ENCODE assay signal across 6 worm cellular contexts in the genomic region with DNA sequence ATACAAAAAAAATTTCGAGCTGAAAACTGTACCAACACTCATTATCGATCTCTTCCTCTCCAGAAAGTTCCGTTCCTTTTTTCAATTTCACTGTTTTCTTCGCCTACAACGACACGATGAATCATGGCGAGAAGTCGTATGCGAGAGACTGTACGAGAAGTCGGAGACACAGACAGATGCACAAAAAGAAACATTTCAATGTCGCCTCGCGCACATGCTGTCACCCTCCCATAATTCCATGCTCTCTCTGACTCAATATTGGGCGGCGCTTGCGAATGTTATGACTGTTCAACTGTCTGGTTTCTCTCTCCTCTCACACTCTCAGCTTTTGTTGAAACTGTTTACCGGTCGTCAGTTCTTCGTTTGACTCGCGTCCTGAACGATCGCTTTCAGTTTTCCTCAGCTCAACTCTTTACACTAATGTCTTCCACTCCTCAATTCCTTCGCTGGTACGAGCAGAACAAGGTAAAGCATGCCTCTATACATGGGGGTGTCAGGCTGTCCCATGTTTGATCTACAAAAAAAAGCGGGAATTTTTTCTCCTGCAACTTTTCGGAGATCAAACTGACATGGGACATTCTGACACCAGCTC.
TF ChIP-seq lines count a peak whose summit lies in the region.

No protein-coding gene starts in this region.

TF ChIP-seq in whole organism, L1 larva, 84 proteins besides CTCF, POLR2A, EP300 and RAD21 (continues in another document):
- TF ChIP-seq lin-35 (GFP tag; optimal IDR thresholded peaks at IDR 0.05; lab: Kevin White, UChicago), result peak; percentile 9 to 27
- peak; percentile 3 for TF ChIP-seq snu-23 (GFP tag; optimal IDR thresholded peaks at IDR 0.05; lab: Kevin White, UChicago)
- TF ChIP-seq dpl-1 (GFP tag; optimal IDR thresholded peaks at IDR 0.05; lab: Kevin White, UChicago), result peak in 1 of 3 experiments; percentile 28
- TF ChIP-seq elt-3 (tag; optimal IDR thresholded peaks at IDR 0.05; lab: Kevin White, UChicago), result no peak
- peak; percentile 26 to 49 for TF ChIP-seq efl-1 (optimal IDR thresholded peaks at IDR 0.05; lab: Kevin White, UChicago)
- TF ChIP-seq efl-1 (GFP tag; optimal IDR thresholded peaks at IDR 0.05 in 1 of 2; lab: Kevin White, UChicago), result peak; percentile 6 to 93
- TF ChIP-seq lin-14 (GFP tag; optimal IDR thresholded peaks at IDR 0.05; lab: Kevin White, UChicago), result peak; percentile 37
- peak; percentile 1 for TF ChIP-seq nhr-71 (tag; optimal IDR thresholded peaks at IDR 0.05; lab: Kevin White, UChicago)
- no peak for TF ChIP-seq mab-9 (GFP tag; IDR thresholded peaks at IDR 0.05; lab: Robert Waterston, UW)
- no peak for TF ChIP-seq aly-2 (tag; optimal IDR thresholded peaks at IDR 0.05; lab: Kevin White, UChicago)
- peak; percentile 8 for TF ChIP-seq rnt-1 (tag; optimal IDR thresholded peaks at IDR 0.05; lab: Kevin White, UChicago)
- no peak; the same call in 1 of the 2 replicates for TF ChIP-seq nhr-19 (GFP tag; conservative IDR thresholded peaks at IDR 0.05; lab: Robert Waterston, UW)
- TF ChIP-seq lin-39 (tag; optimal IDR thresholded peaks at IDR 0.05; lab: Kevin White, UChicago), result no peak
- TF ChIP-seq swsn-7 (tag; optimal IDR thresholded peaks at IDR 0.05; lab: Kevin White, UChicago), result peak; percentile 18

TF ChIP-seq in whole organism, L2 larva, 48 proteins besides CTCF, POLR2A, EP300 and RAD21:
- TF ChIP-seq C34F6.9 (tag; optimal IDR thresholded peaks at IDR 0.05; lab: Kevin White, UChicago), result peak; percentile 28
- TF ChIP-seq F13H6.1 (tag; optimal IDR thresholded peaks at IDR 0.05; lab: Kevin White, UChicago), result peak; percentile 22
- peak; percentile 69 for TF ChIP-seq fos-1 (tag; optimal IDR thresholded peaks at IDR 0.05; lab: Kevin White, UChicago)
- TF ChIP-seq lsy-2 (tag; optimal IDR thresholded peaks at IDR 0.05; lab: Kevin White, UChicago), result peak in 1 of 2 experiments; percentile 23
- peak; percentile 35 for TF ChIP-seq unc-55 (GFP tag; optimal IDR thresholded peaks at IDR 0.05; lab: Kevin White, UChicago)
- peak; percentile 13 for TF ChIP-seq sem-4 (tag; optimal IDR thresholded peaks at IDR 0.05; lab: Kevin White, UChicago)
- TF ChIP-seq unc-39 (tag; optimal IDR thresholded peaks at IDR 0.05; lab: Kevin White, UChicago), result no peak
- no peak for TF ChIP-seq ceh-16 (tag; optimal IDR thresholded peaks at IDR 0.05; lab: Kevin White, UChicago)
- TF ChIP-seq nhr-129 (tag; optimal IDR thresholded peaks at IDR 0.05; lab: Kevin White, UChicago), result peak; percentile 64
- TF ChIP-seq nhr-11 (tag; optimal IDR thresholded peaks at IDR 0.05; lab: Kevin White, UChicago), result no peak
- no peak for TF ChIP-seq crh-2 (tag; optimal IDR thresholded peaks at IDR 0.05; lab: Kevin White, UChicago)
TF ChIP-seq in whole organism, L2 larva: peak in this region for 7.

TF ChIP-seq in whole organism, L3 larva, 47 proteins besides CTCF, POLR2A, EP300 and RAD21:
- peak; percentile 29 for TF ChIP-seq hmg-11 (tag; optimal IDR thresholded peaks at IDR 0.05; lab: Kevin White, UChicago)
- no peak for TF ChIP-seq lsy-12 (tag; optimal IDR thresholded peaks at IDR 0.05; lab: Kevin White, UChicago)
- TF ChIP-seq nhr-23 (tag; optimal IDR thresholded peaks at IDR 0.05; lab: Kevin White, UChicago), result peak; percentile 2
- TF ChIP-seq ztf-4 (tag; optimal IDR thresholded peaks at IDR 0.05; lab: Kevin White, UChicago), result no peak
- peak; percentile 32 for TF ChIP-seq lin-39 (tag; optimal IDR thresholded peaks at IDR 0.05; lab: Kevin White, UChicago)
- peak; percentile 75 for TF ChIP-seq pha-4 (tag; optimal IDR thresholded peaks at IDR 0.05; lab: Kevin White, UChicago)
- peak; percentile 41 for TF ChIP-seq nhr-25 (tag; optimal IDR thresholded peaks at IDR 0.05; lab: Kevin White, UChicago)
- peak; percentile 33 for TF ChIP-seq nfya-1 (tag; optimal IDR thresholded peaks at IDR 0.05; lab: Kevin White, UChicago; ENCODE audit: insufficient read depth)

TF ChIP-seq in whole organism, L4 larva, 104 proteins besides CTCF, POLR2A, EP300 and RAD21:
- TF ChIP-seq mdl-1 (tag; optimal IDR thresholded peaks at IDR 0.05; lab: Kevin White, UChicago) (peak in 1 of 2 experiments; percentile 64), unc-62 (GFP tag; optimal IDR thresholded peaks at IDR 0.05 in 1 of 2; lab: Kevin White, UChicago) (peak in 1 of 2 experiments; percentile 86), unc-62 (tag; optimal IDR thresholded peaks at IDR 0.05; lab: Kevin White, UChicago) (no peak), hmg-1.1 (GFP tag; IDR thresholded peaks at IDR 0.05; lab: Robert Waterston, UW) (0 out of 2 replicates have a peak, but pooled peaks have one; percentile 45), lsy-2 (tag; optimal IDR thresholded peaks at IDR 0.05; lab: Kevin White, UChicago) (peak in 1 of 2 experiments; percentile 56), hlh-30 (tag; optimal IDR thresholded peaks at IDR 0.05; lab: Kevin White, UChicago; ENCODE audit: insufficient read depth) (peak; percentile 24), tra-1 (GFP tag; IDR thresholded peaks at IDR 0.05; lab: Robert Waterston, UW) (no peak), nhr-6 (tag; optimal IDR thresholded peaks at IDR 0.05; lab: Kevin White, UChicago) (peak; percentile 63), hlh-11 (tag; optimal IDR thresholded peaks at IDR 0.05; lab: Kevin White, UChicago) (peak; percentile 46), nhr-28 (tag; optimal IDR thresholded peaks at IDR 0.05; lab: Kevin White, UChicago) (no peak), nhr-48 (tag; optimal IDR thresholded peaks at IDR 0.05; lab: Kevin White, UChicago) (no peak), mep-1 (tag; optimal IDR thresholded peaks at IDR 0.05; lab: Kevin White, UChicago) (peak; percentile 64), rbr-2 (tag; optimal IDR thresholded peaks at IDR 0.05; lab: Kevin White, UChicago) (peak; percentile 9), dve-1 (tag; optimal IDR thresholded peaks at IDR 0.05; lab: Kevin White, UChicago; ENCODE audit: insufficient read depth) (peak; percentile 14), dpl-1 (GFP tag; optimal IDR thresholded peaks at IDR 0.05; lab: Kevin White, UChicago) (no peak), lin-38 (GFP tag; IDR thresholded peaks at IDR 0.05; lab: Robert Waterston, UW) (no peak), aha-1 (tag; lab: Kevin White, UChicago) (peak; percentile 75)

TF ChIP-seq in whole organism, mixed stage, embryonic, 35 proteins besides CTCF, POLR2A, EP300 and RAD21:
- peak; percentile 9 for TF ChIP-seq ces-1 (GFP tag; optimal IDR thresholded peaks at IDR 0.05; lab: Kevin White, UChicago)
- TF ChIP-seq sptf-1 (tag; optimal IDR thresholded peaks at IDR 0.05; lab: Kevin White, UChicago), result no peak
- TF ChIP-seq pha-4 (tag; optimal IDR thresholded peaks at IDR 0.05; lab: Kevin White, UChicago), result peak; percentile 51

TF ChIP-seq in whole organism, young adult, 124 proteins besides CTCF, POLR2A, EP300 and RAD21:
- TF ChIP-seq F39B2.1 (GFP tag; IDR thresholded peaks at IDR 0.05; lab: Robert Waterston, UW) (no peak), unc-62 (GFP tag; optimal IDR thresholded peaks at IDR 0.05; lab: Kevin White, UChicago) (no peak), zfh-2 (GFP tag; conservative IDR thresholded peaks at IDR 0.05; lab: Robert Waterston, UW) (peak; percentile 47; the same call in 1 of the 2 replicates), ceh-58 (GFP tag; IDR thresholded peaks at IDR 0.05; lab: Robert Waterston, UW) (no peak), Y79H2A.3 (GFP tag; conservative IDR thresholded peaks at IDR 0.05; lab: Robert Waterston, UW) (no peak), aptf-2 (GFP tag; conservative IDR thresholded peaks at IDR 0.05; lab: Robert Waterston, UW) (no peak), hmg-1.2 (GFP tag; IDR thresholded peaks at IDR 0.05; lab: Robert Waterston, UW) (peak; percentile 69; the same call in 1 of the 2 replicates), bed-1 (GFP tag; IDR thresholded peaks at IDR 0.05; lab: Robert Waterston, UW) (no peak), athp-1 (tag; optimal IDR thresholded peaks at IDR 0.05; lab: Kevin White, UChicago) (no peak), madf-3 (GFP tag; IDR thresholded peaks at IDR 0.05; lab: Robert Waterston, UW) (0 out of 2 replicates have a peak, but pooled peaks have one; percentile 35), K12H6.12 (tag; optimal IDR thresholded peaks at IDR 0.05; lab: Kevin White, UChicago) (peak; percentile 42), attf-6 (GFP tag; IDR thresholded peaks at IDR 0.05; lab: Robert Waterston, UW) (no peak), Y53F4B.3 (GFP tag; IDR thresholded peaks at IDR 0.05; lab: Robert Waterston, UW) (no peak), ekl-4 (GFP tag; IDR thresholded peaks at IDR 0.05; lab: Robert Waterston, UW) (no peak), Y67H2A.10 (GFP tag; conservative IDR thresholded peaks at IDR 0.05; lab: Robert Waterston, UW) (no peak), rec-8 (tag; optimal IDR thresholded peaks at IDR 0.05; lab: Kevin White, UChicago) (no peak), K11D2.4 (GFP tag; IDR thresholded peaks at IDR 0.05; lab: Robert Waterston, UW) (no peak), hsf-1 (GFP tag; IDR thresholded peaks at IDR 0.05; lab: Robert Waterston, UW) (no peak), dox-1 (GFP tag; IDR thresholded peaks at IDR 0.05; lab: Robert Waterston, UW) (no peak), lin-54 (GFP tag; optimal IDR thresholded peaks at IDR 0.05; lab: Kevin White, UChicago) (peak; percentile 8), snpc-4 (GFP tag; optimal IDR thresholded peaks at IDR 0.05; lab: Kevin White, UChicago) (no peak), snpc-4 (tag; optimal IDR thresholded peaks at IDR 0.05; lab: Kevin White, UChicago) (no peak), cebp-1 (GFP tag; IDR thresholded peaks at IDR 0.05; lab: Robert Waterston, UW) (no peak), cebp-1 (tag; optimal IDR thresholded peaks at IDR 0.05; lab: Kevin White, UChicago) (peak; percentile 40)
